Fruit fly (Drosophila melanogaster) whole organism, prepupa: Measurements from ENCODE around the gene Acbp1.

Experiments
- Blimp-1 ChIP-seq: fragments of 200-800 bp; sonication (Bioruptor generic); optimal IDR thresholded peaks from 3 replicates; lab custom pipeline; 2017; ENCODE audit warnings: missing biosample characterization, missing genetic modification characterization, mild to moderate bottlenecking, moderate library complexity, missing genetic modification reagents
- CG10631 ChIP-seq: fragments of 200-800 bp; sonication (Bioruptor generic); optimal IDR thresholded peaks from 2 replicates; lab custom pipeline; 2016; ENCODE audit warnings: missing biosample characterization, missing genetic modification characterization
- CG10669 ChIP-seq: fragments of 200-800 bp; sonication (Bioruptor generic); optimal IDR thresholded peaks from 3 replicates; lab custom pipeline; 2018; ENCODE audit warnings: missing biosample characterization, mild to moderate bottlenecking, missing genetic modification characterization, moderate library complexity
- CG1621 ChIP-seq: fragments of 200-800 bp; sonication (Bioruptor generic); optimal IDR thresholded peaks from 3 replicates; lab custom pipeline; 2018; ENCODE audit warnings: missing biosample characterization, mild to moderate bottlenecking, missing genetic modification characterization
- CG16779 ChIP-seq: fragments of 200-800 bp; sonication (Bioruptor generic); optimal IDR thresholded peaks from 3 replicates; lab custom pipeline; 2017; ENCODE audit warnings: missing biosample characterization, mild to moderate bottlenecking, missing genetic modification characterization
- CG3032 ChIP-seq: fragments of 200-800 bp; optimal IDR thresholded peaks from 2 replicates; lab custom pipeline; 2019; ENCODE audit warnings: missing biosample characterization, mild to moderate bottlenecking, missing genetic modification characterization, moderate library complexity
- CG31627 ChIP-seq: fragments of 200-800 bp; sonication (Bioruptor generic); optimal IDR thresholded peaks from 3 replicates; lab custom pipeline; 2016; ENCODE audit warnings: missing biosample characterization, missing genetic modification characterization
- CG6163 ChIP-seq: fragments of 200-800 bp; sonication (Bioruptor generic); IDR thresholded peaks from 3 replicates; pipeline ENCODE4 v1.3.6; 2022; ENCODE audit warnings: missing biosample characterization, missing genetic modification characterization
- CG6792 ChIP-seq: fragments of 200-800 bp; sonication (Bioruptor generic); optimal IDR thresholded peaks from 3 replicates; lab custom pipeline; 2016; ENCODE audit warnings: missing biosample characterization, missing genetic modification characterization
- CG7368 ChIP-seq: fragments of 200-800 bp; sonication (Bioruptor generic); optimal IDR thresholded peaks from 3 replicates; lab custom pipeline; 2016; ENCODE audit warnings: missing biosample characterization, missing genetic modification characterization
- CG8319 ChIP-seq: fragments of 200-800 bp; sonication (Bioruptor generic); optimal IDR thresholded peaks from 3 replicates; lab custom pipeline; 2016; ENCODE audit warnings: missing biosample characterization, missing genetic modification characterization
- CG8632 ChIP-seq: fragments of 200-800 bp; sonication (Bioruptor generic); optimal IDR thresholded peaks from 3 replicates; lab custom pipeline; 2016; ENCODE audit warnings: missing biosample characterization, missing genetic modification characterization
- Eip75B ChIP-seq: fragments of 200-800 bp; sonication (Bioruptor generic); optimal IDR thresholded peaks from 3 replicates; lab custom pipeline; 2016; ENCODE audit warnings: missing biosample characterization, missing genetic modification characterization
- Eip93F ChIP-seq: fragments of 200-800 bp; sonication (Bioruptor generic); optimal IDR thresholded peaks from 2 replicates; lab custom pipeline; 2016; ENCODE audit warnings: missing biosample characterization, mild to moderate bottlenecking, missing genetic modification characterization
- Ets21C ChIP-seq: fragments of 200-800 bp; sonication (Bioruptor generic); optimal IDR thresholded peaks from 3 replicates; lab custom pipeline; 2016; ENCODE audit warnings: missing biosample characterization, missing genetic modification characterization
- Ets96B ChIP-seq: fragments of 200-800 bp; optimal IDR thresholded peaks from 2 replicates; lab custom pipeline; 2019; ENCODE audit warnings: missing biosample characterization, mild to moderate bottlenecking, missing genetic modification characterization, moderate library complexity
- Gug ChIP-seq: fragments of 200-800 bp; sonication (Bioruptor generic); IDR thresholded peaks from 2 replicates; pipeline ENCODE4 v1.3.6; 2022; ENCODE audit warnings: missing biosample characterization, missing genetic modification characterization
- Hr39 ChIP-seq: fragments of 200-800 bp; sonication (Bioruptor generic); optimal IDR thresholded peaks from 2 replicates; lab custom pipeline; 2016; ENCODE audit warnings: missing biosample characterization, missing genetic modification characterization
- Hr4 ChIP-seq: fragments of 200-800 bp; sonication (Bioruptor generic); optimal IDR thresholded peaks from 3 replicates; lab custom pipeline; 2016; ENCODE audit warnings: missing biosample characterization, missing genetic modification characterization
- Met ChIP-seq: fragments of 200-800 bp; sonication (Bioruptor generic); optimal IDR thresholded peaks from 3 replicates; lab custom pipeline; 2016; ENCODE audit warnings: missing biosample characterization, missing genetic modification characterization
- OdsH ChIP-seq: fragments of 200-800 bp; sonication (Bioruptor generic); optimal IDR thresholded peaks from 3 replicates; lab custom pipeline; 2016; ENCODE audit warnings: missing biosample characterization, missing genetic modification characterization
- Sox102F ChIP-seq: fragments of 200-800 bp; sonication (Bioruptor generic); optimal IDR thresholded peaks from 2 replicates; lab custom pipeline; 2016; ENCODE audit warnings: missing biosample characterization, mild to moderate bottlenecking, missing genetic modification characterization
- achi ChIP-seq: fragments of 200-800 bp; sonication (Bioruptor generic); optimal IDR thresholded peaks from 3 replicates; lab custom pipeline; 2016; ENCODE audit warnings: missing biosample characterization, missing genetic modification characterization
- acj6 ChIP-seq: fragments of 200-800 bp; sonication (Bioruptor generic); optimal IDR thresholded peaks from 3 replicates; lab custom pipeline; 2016; ENCODE audit warnings: missing biosample characterization, missing genetic modification characterization
- cyc ChIP-seq: fragments of 200-800 bp; sonication (Bioruptor generic); optimal IDR thresholded peaks from 3 replicates; lab custom pipeline; 2016; ENCODE audit warnings: missing biosample characterization, missing genetic modification characterization
- dac ChIP-seq: fragments of 200-800 bp; sonication (Bioruptor generic); optimal IDR thresholded peaks from 2 replicates; lab custom pipeline; 2017; ENCODE audit warnings: missing biosample characterization, mild to moderate bottlenecking, missing genetic modification characterization
- eg ChIP-seq: fragments of 200-800 bp; sonication (Bioruptor generic); IDR thresholded peaks from 3 replicates; pipeline ENCODE4 v1.3.6; 2022; ENCODE audit warnings: missing biosample characterization, missing genetic modification characterization
- esn ChIP-seq: fragments of 200-800 bp; sonication (Bioruptor generic); optimal IDR thresholded peaks from 2 replicates; lab custom pipeline; 2016; ENCODE audit warnings: missing biosample characterization, mild to moderate bottlenecking, missing genetic modification characterization, moderate library complexity
- fd85E ChIP-seq: fragments of 200-800 bp; sonication (Bioruptor generic); optimal IDR thresholded peaks from 3 replicates; lab custom pipeline; 2016; ENCODE audit warnings: missing biosample characterization, missing genetic modification characterization
- pdm3 ChIP-seq: fragments of 200-800 bp; sonication (Bioruptor generic); optimal IDR thresholded peaks from 3 replicates; lab custom pipeline; 2016; ENCODE audit warnings: missing biosample characterization, missing genetic modification characterization
- salr ChIP-seq, 2 experiments: fragments of 200-800 bp; sonication (Bioruptor generic); optimal IDR thresholded peaks; 3 replicates each; lab custom pipeline; 2016 to 2018; ENCODE audit warnings: missing biosample characterization in 2 of 2, missing genetic modification characterization in 2 of 2, mild to moderate bottlenecking in 1 of 2
- svp ChIP-seq: fragments of 200-800 bp; sonication (Bioruptor generic); peaks from one replicate; lab custom pipeline; 2016; ENCODE audit warnings: missing biosample characterization, missing genetic modification characterization
- topi ChIP-seq: fragments of 200-800 bp; sonication (Bioruptor generic); optimal IDR thresholded peaks from 3 replicates; lab custom pipeline; 2016; ENCODE audit warnings: missing biosample characterization, missing genetic modification characterization
- vri ChIP-seq: fragments of 200-800 bp; sonication (Bioruptor generic); optimal IDR thresholded peaks from 3 replicates; lab custom pipeline; 2016; ENCODE audit warnings: missing biosample characterization, mild to moderate bottlenecking, missing genetic modification characterization

Acbp1 gene

dm6 chr2L:8198757-8199156, 36.5 kb upstream of the Acbp1 start, which contains the start of gene PGAP5:
Gene PGAP5 (plus strand): TSS chr2L:8198882.
- TF ChIP-seq Eip93F (no peak), CG6163 (GFP tag; lab: Robert Waterston, UW) (no peak), Gug (GFP tag; lab: Robert Waterston, UW) (no peak), salr (GFP tag; optimal IDR thresholded peaks at IDR 0.05; lab: Kevin White, UChicago) (no peak), Ets21C (GFP tag; lab: Kevin White, UChicago) (no peak), CG1621 (tag; lab: Kevin White, UChicago) (no peak), pdm3 (no peak), CG31627 (peak; percentile 0), topi (GFP tag; lab: Kevin White, UChicago) (no peak), Hr39 (GFP tag; lab: Kevin White, UChicago) (no peak), Met (GFP tag; lab: Kevin White, UChicago) (no peak), fd85E (GFP tag; lab: Kevin White, UChicago) (no peak), esn (GFP tag; lab: Kevin White, UChicago) (peak; percentile 35), cyc (GFP tag; lab: Kevin White, UChicago) (no peak), CG10631 (GFP tag; lab: Kevin White, UChicago) (no peak)
- TF ChIP-seq, all 60 proteins: peak for 2

dm6 chr2L:8196757-8197530, 34.7 kb upstream of the Acbp1 start, which contains the start of the genes CG8475 and CG8460:
Gene CG8475 (minus strand): TSS chr2L:8196918.
Gene CG8460 (plus strand): TSS chr2L:8197193.
- TF ChIP-seq achi (GFP tag; lab: Kevin White, UChicago) (no peak), CG6792 (GFP tag; lab: Kevin White, UChicago) (no peak), CG8319 (GFP tag; lab: Kevin White, UChicago) (no peak), vri (GFP tag; lab: Kevin White, UChicago) (no peak), Sox102F (GFP tag; lab: Kevin White, UChicago) (no peak), CG7368 (no peak), CG3032 (tag; lab: Kevin White, UChicago) (no peak), CG8632 (GFP tag; lab: Kevin White, UChicago) (no peak), dac (GFP tag; lab: Kevin White, UChicago) (no peak), OdsH (GFP tag; lab: Kevin White, UChicago) (no peak), Met (GFP tag; lab: Kevin White, UChicago) (no peak), fd85E (GFP tag; lab: Kevin White, UChicago) (no peak), CG16779 (tag; lab: Kevin White, UChicago) (no peak), CG31627 (no peak), CG1621 (tag; lab: Kevin White, UChicago) (no peak)

- no peak for TF ChIP-seq Ets96B
- TF ChIP-seq svp (GFP tag; lab: Kevin White, UChicago) = peak; percentile 99
These were observed 33.6 kb upstream of the Acbp1 start for dm6 chr2L:8195722-8196323.

- TF ChIP-seq achi (GFP tag; lab: Kevin White, UChicago) = no peak
- TF ChIP-seq acj6 = no peak
- no peak for TF ChIP-seq eg (GFP tag; lab: Robert Waterston, UW)
- TF ChIP-seq Eip75B = no peak
- no peak for TF ChIP-seq CG10669
- no peak for TF ChIP-seq Blimp-1 (GFP tag; lab: Kevin White, UChicago)
- no peak for TF ChIP-seq Hr4 (GFP tag; lab: Kevin White, UChicago)
- no peak for TF ChIP-seq CG10631 (GFP tag; lab: Kevin White, UChicago)
These were observed 28.4 kb upstream of the Acbp1 start, which contains the start of gene CG34134 for dm6 chr2L:8190681-8191080. Gene CG34134 (minus strand): TSS chr2L:8190781.
